Worm (Caenorhabditis elegans) whole organism, young adult: Measurements from ENCODE around the gene K08E4.7.

Source experiments
- C17E4.6 ChIP-seq: fragments of 200-800 bp; sonication (Bioruptor generic); IDR thresholded peaks from 2 replicates; pipeline ENCODE4 v1.3.6; 2022; ENCODE audit warnings: missing genetic modification reagents, missing genetic modification characterization, missing compliant biosample characterization
- F57A8.1 ChIP-seq: fragments of 200-800 bp; sonication (Bioruptor generic); optimal IDR thresholded peaks from 2 replicates; lab custom pipeline; 2018; ENCODE audit warnings: mild to moderate bottlenecking, missing genetic modification characterization, moderate library complexity, missing compliant biosample characterization
- K11D2.4 ChIP-seq: fragments of 200-800 bp; sonication (Bioruptor generic); IDR thresholded peaks from 2 replicates; pipeline ENCODE4 v1.3.6; 2022; ENCODE audit warnings: missing genetic modification reagents, missing genetic modification characterization, missing compliant biosample characterization
- Y53G8AR.9 ChIP-seq: fragments of 200-800 bp; sonication (Bioruptor generic); conservative IDR thresholded peaks from 2 replicates; pipeline ENCODE4 v1.3.6; 2022; ENCODE audit warnings: missing genetic modification reagents, missing genetic modification characterization, missing compliant biosample characterization
- ZK185.1 ChIP-seq: sonication (generic microtip); optimal IDR thresholded peaks from 2 replicates; lab custom pipeline; 2016; ENCODE audit warnings: mild to moderate bottlenecking, missing genetic modification characterization, missing compliant biosample characterization; ENCODE audit not compliant: poor library complexity, severe bottlenecking
- ama-1 ChIP-seq, 3 experiments: fragments of 150-350 bp in 1 of 3; sonication (generic microtip) in 2 of 3; optimal IDR thresholded peaks; 2 replicates each; lab custom pipeline; 2014 to 2018; ENCODE audit warnings: missing biosample characterization in 2 of 3, missing genetic modification characterization in 2 of 3, missing genetic modification reagents in 2 of 3
- attf-6 ChIP-seq: fragments of 200-800 bp; sonication (Bioruptor generic); IDR thresholded peaks from 2 replicates; pipeline ENCODE4 v1.3.6; 2022; ENCODE audit warnings: missing genetic modification reagents, missing genetic modification characterization, missing compliant biosample characterization
- bed-1 ChIP-seq: fragments of 200-800 bp; sonication (Bioruptor generic); IDR thresholded peaks from 2 replicates; pipeline ENCODE4 v1.3.6; 2022; ENCODE audit warnings: missing genetic modification reagents, missing genetic modification characterization, missing compliant biosample characterization
- bed-2 ChIP-seq: fragments of 200-800 bp; sonication (Bioruptor generic); IDR thresholded peaks from 2 replicates; pipeline ENCODE4 v1.3.6; 2022; ENCODE audit warnings: missing genetic modification reagents, missing genetic modification characterization, missing compliant biosample characterization
- ccch-3 ChIP-seq: fragments of 200-800 bp; sonication (Bioruptor generic); optimal IDR thresholded peaks from 2 replicates; lab custom pipeline; 2018; ENCODE audit warnings: mild to moderate bottlenecking, missing genetic modification characterization, missing compliant biosample characterization
- cebp-1 ChIP-seq, 2 experiments: fragments of 200-800 bp in 1 of 2; sonication (Bioruptor generic) in 1 of 2; sonication (generic microtip) in 1 of 2; IDR thresholded peaks in 1 of 2; optimal IDR thresholded peaks in 1 of 2; 2 replicates each; pipeline versions ENCODE4 v1.3.6 to Lab custom; 2017 to 2022; ENCODE audit warnings: missing compliant biosample characterization in 2 of 2, missing genetic modification characterization in 2 of 2, mild to moderate bottlenecking in 1 of 2, missing genetic modification reagents in 1 of 2, moderate library complexity in 1 of 2
- cebp-2 ChIP-seq: fragments of 200-800 bp; sonication (Bioruptor generic); IDR thresholded peaks from 2 replicates; pipeline ENCODE4 v1.3.6; 2022; ENCODE audit warnings: missing genetic modification characterization, missing compliant biosample characterization
- dox-1 ChIP-seq: fragments of 200-800 bp; sonication (Bioruptor generic); IDR thresholded peaks from 2 replicates; pipeline ENCODE4 v1.3.6; 2022; ENCODE audit warnings: missing genetic modification reagents, missing genetic modification characterization, missing compliant biosample characterization
- dpff-1 ChIP-seq: sonication (generic microtip); optimal IDR thresholded peaks from 2 replicates; lab custom pipeline; 2017; ENCODE audit warnings: mild to moderate bottlenecking, missing genetic modification characterization, missing compliant biosample characterization
- egl-18 ChIP-seq: fragments of 200-800 bp; sonication (Bioruptor generic); IDR thresholded peaks from 2 replicates; pipeline ENCODE4 v1.3.6; 2022; ENCODE audit warnings: missing genetic modification reagents, missing genetic modification characterization, missing compliant biosample characterization
- ekl-4 ChIP-seq: fragments of 200-800 bp; sonication (Bioruptor generic); IDR thresholded peaks from 2 replicates; pipeline ENCODE4 v1.3.6; 2022; ENCODE audit warnings: missing genetic modification reagents, missing genetic modification characterization, missing compliant biosample characterization
- gei-17 ChIP-seq: fragments of 200-800 bp; sonication (Bioruptor generic); optimal IDR thresholded peaks from 2 replicates; lab custom pipeline; 2018; ENCODE audit warnings: mild to moderate bottlenecking, missing genetic modification characterization, missing compliant biosample characterization
- hlh-12 ChIP-seq: sonication (generic microtip); optimal IDR thresholded peaks from 2 replicates; lab custom pipeline; 2016; ENCODE audit warnings: missing genetic modification characterization, missing compliant biosample characterization
- let-526 ChIP-seq: fragments of 200-800 bp; sonication (Bioruptor generic); IDR thresholded peaks from 2 replicates; pipeline ENCODE4 v1.3.6; 2022; ENCODE audit warnings: missing genetic modification reagents, missing genetic modification characterization, missing compliant biosample characterization
- lin-26 ChIP-seq: fragments of 200-800 bp; sonication (Bioruptor generic); IDR thresholded peaks from 2 replicates; pipeline ENCODE4 v1.3.6; 2022; ENCODE audit warnings: missing genetic modification reagents, missing genetic modification characterization, missing compliant biosample characterization
- lin-40 ChIP-seq: sonication (generic microtip); optimal IDR thresholded peaks from 2 replicates; lab custom pipeline; 2016; ENCODE audit warnings: missing genetic modification characterization, mild to moderate bottlenecking, missing compliant biosample characterization, missing genotype, missing genetic modification reagents
- lin-54 ChIP-seq: fragments of 200-800 bp; sonication (Bioruptor generic); optimal IDR thresholded peaks from 2 replicates; lab custom pipeline; 2018; ENCODE audit warnings: mild to moderate bottlenecking, missing genetic modification characterization, missing compliant biosample characterization
- lsy-27 ChIP-seq: sonication (generic microtip); optimal IDR thresholded peaks from 2 replicates; lab custom pipeline; 2017; ENCODE audit warnings: missing genetic modification characterization, mild to moderate bottlenecking, missing compliant biosample characterization, antibody characterized with exemption, missing genotype, borderline replicate concordance; ENCODE audit not compliant: insufficient read depth
- madf-3 ChIP-seq: fragments of 200-800 bp; sonication (Bioruptor generic); IDR thresholded peaks from 2 replicates; pipeline ENCODE4 v1.3.6; 2022; ENCODE audit warnings: missing genetic modification reagents, missing genetic modification characterization, missing compliant biosample characterization
- nfya-2 ChIP-seq: fragments of 200-800 bp; sonication (Bioruptor generic); IDR thresholded peaks from 2 replicates; pipeline ENCODE4 v1.3.6; 2022; ENCODE audit warnings: missing genetic modification reagents, missing genetic modification characterization, missing compliant biosample characterization
- nfyb-1 ChIP-seq: fragments of 200-800 bp; sonication (Bioruptor generic); IDR thresholded peaks from 2 replicates; pipeline ENCODE4 v1.3.6; 2022; ENCODE audit warnings: missing genetic modification reagents, missing genetic modification characterization, missing compliant biosample characterization
- nhr-80 ChIP-seq: sonication (generic microtip); optimal IDR thresholded peaks from 2 replicates; lab custom pipeline; 2016; ENCODE audit warnings: missing genetic modification characterization, missing compliant biosample characterization
- pbrm-1 ChIP-seq: fragments of 200-800 bp; sonication (Bioruptor generic); IDR thresholded peaks from 2 replicates; pipeline ENCODE4 v1.3.6; 2022; ENCODE audit warnings: missing genetic modification reagents, missing genetic modification characterization, missing compliant biosample characterization
- rec-8 ChIP-seq, 2 experiments: sonication (generic microtip); optimal IDR thresholded peaks; 2 replicates each; lab custom pipeline; 2016; ENCODE audit warnings: mild to moderate bottlenecking in 2 of 2, missing genetic modification characterization in 2 of 2, missing genetic modification reagents in 2 of 2, missing genotype in 2 of 2, missing biosample characterization in 1 of 2, missing compliant biosample characterization in 1 of 2, moderate library complexity in 1 of 2
- repo-1 ChIP-seq: sonication (generic microtip); optimal IDR thresholded peaks from 2 replicates; lab custom pipeline; 2017; ENCODE audit warnings: mild to moderate bottlenecking, missing genetic modification characterization, missing compliant biosample characterization
- snpc-4 ChIP-seq, 5 experiments: fragments of 150-350 bp in 1 of 5; sonication (generic microtip) in 4 of 5; optimal IDR thresholded peaks; 2 replicates each; lab custom pipeline; 2014 to 2018; ENCODE audit warnings: missing genetic modification characterization in 5 of 5, missing biosample characterization in 3 of 5, antibody characterized with exemption in 2 of 5, mild to moderate bottlenecking in 2 of 5, missing compliant biosample characterization in 2 of 5, missing genotype in 2 of 5, moderate library complexity in 2 of 5, missing genetic modification reagents in 1 of 5
- sptf-2 ChIP-seq: fragments of 200-800 bp; sonication (Bioruptor generic); optimal IDR thresholded peaks from 2 replicates; lab custom pipeline; 2018; ENCODE audit warnings: mild to moderate bottlenecking, missing genetic modification characterization, missing compliant biosample characterization
- unc-130 ChIP-seq: sonication (generic microtip); optimal IDR thresholded peaks from 2 replicates; lab custom pipeline; 2016; ENCODE audit warnings: missing genetic modification reagents, missing genetic modification characterization, missing compliant biosample characterization
- xnd-1 ChIP-seq: sonication (generic microtip); optimal IDR thresholded peaks from 2 replicates; lab custom pipeline; 2016; ENCODE audit warnings: missing genotype, missing genetic modification reagents, missing genetic modification characterization, missing compliant biosample characterization
- zfh-2 ChIP-seq: fragments of 200-800 bp; sonication (Bioruptor generic); conservative IDR thresholded peaks from 2 replicates; pipeline ENCODE4 v1.3.6; 2022; ENCODE audit warnings: missing genetic modification reagents, missing genetic modification characterization, missing compliant biosample characterization
- ztf-25 ChIP-seq: fragments of 200-800 bp; sonication (Bioruptor generic); IDR thresholded peaks from 2 replicates; pipeline ENCODE4 v1.3.6; 2022; ENCODE audit warnings: missing genetic modification reagents, missing genetic modification characterization, missing compliant biosample characterization
- ztf-26 ChIP-seq: sonication (generic microtip); optimal IDR thresholded peaks from 2 replicates; lab custom pipeline; 2017; ENCODE audit warnings: missing genetic modification characterization, missing compliant biosample characterization
- ztf-6 ChIP-seq: fragments of 200-800 bp; sonication (Bioruptor generic); IDR thresholded peaks from 2 replicates; pipeline ENCODE4 v1.3.6; 2022; ENCODE audit warnings: missing genetic modification reagents, missing genetic modification characterization, missing compliant biosample characterization

Gene K08E4.7

DNA sequence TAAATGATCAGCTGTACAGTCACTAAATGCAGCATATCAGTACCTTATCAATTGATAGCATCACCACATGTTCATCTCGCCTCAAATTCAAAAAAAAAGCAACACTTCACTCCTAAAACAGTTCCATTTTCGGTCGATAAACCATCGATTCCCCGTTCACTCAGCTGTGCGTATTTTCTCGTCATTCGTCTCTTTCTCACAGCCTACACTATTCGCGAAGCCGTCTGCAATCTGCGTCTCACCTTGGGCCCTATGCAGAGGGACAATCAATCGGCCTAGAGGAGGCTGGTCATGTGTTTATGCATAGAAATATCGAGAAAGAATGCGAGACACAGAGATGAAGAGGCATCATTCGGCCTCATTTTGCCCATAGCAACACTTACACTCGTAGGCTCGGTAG, 43.2 kb upstream of the K08E4.7 start (continued):
- TF ChIP-seq nhr-80 (tag; lab: Kevin White, UChicago) = peak; percentile 98
- no peak for TF ChIP-seq ama-1 (optimal IDR thresholded peaks at IDR 0.05; lab: Kevin White, UChicago)
- TF ChIP-seq ama-1 (GFP tag; optimal IDR thresholded peaks at IDR 0.05; lab: Kevin White, UChicago) = no peak
- TF ChIP-seq ztf-25 (GFP tag; lab: Robert Waterston, UW) = no peak
- TF ChIP-seq unc-130 (GFP tag; lab: Kevin White, UChicago) = no peak
- TF ChIP-seq nfya-2 (GFP tag; lab: Robert Waterston, UW) = no peak
- peak; percentile 44; the same call in 1 of the 2 replicates for TF ChIP-seq C17E4.6 (GFP tag; lab: Robert Waterston, UW)
- peak; percentile 76 for TF ChIP-seq nfyb-1 (GFP tag; lab: Robert Waterston, UW)

DNA sequence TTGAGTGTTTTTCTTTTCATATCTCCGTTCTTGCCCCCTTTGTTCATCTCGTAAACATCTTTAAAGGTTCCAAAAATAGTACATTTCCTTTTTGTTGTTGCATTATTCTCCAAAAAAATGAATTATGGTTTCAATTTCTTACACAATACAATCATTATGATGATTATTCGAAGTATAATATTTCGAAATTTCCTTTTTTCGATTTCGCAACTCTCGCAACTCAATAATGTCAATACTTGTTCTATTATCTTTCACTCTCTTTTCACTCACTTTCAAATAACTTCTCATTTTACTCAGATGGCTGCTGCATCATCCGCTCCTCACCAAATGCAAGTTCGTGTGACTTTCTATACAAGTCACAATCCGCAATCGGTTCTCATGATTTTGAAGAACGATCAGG, 41.6 kb upstream of the K08E4.7 start, which contains the start of gene sqst-1:
TSS of gene sqst-1 (plus strand) at position 298 of the 400 bp plus-strand sequence.
- TF ChIP-seq dox-1 (GFP tag; lab: Robert Waterston, UW) = 0 out of 2 replicates have a peak, but pooled peaks have one; percentile 9
- TF ChIP-seq ccch-3 = peak; percentile 10
- peak; percentile 87 for TF ChIP-seq cebp-1 (GFP tag; IDR thresholded peaks at IDR 0.05; lab: Robert Waterston, UW)
- TF ChIP-seq cebp-1 (tag; optimal IDR thresholded peaks at IDR 0.05; lab: Kevin White, UChicago) = peak; percentile 98
- TF ChIP-seq nfyb-1 (GFP tag; lab: Robert Waterston, UW) = no peak
- TF ChIP-seq, all 124 proteins: peak for 3

DNA sequence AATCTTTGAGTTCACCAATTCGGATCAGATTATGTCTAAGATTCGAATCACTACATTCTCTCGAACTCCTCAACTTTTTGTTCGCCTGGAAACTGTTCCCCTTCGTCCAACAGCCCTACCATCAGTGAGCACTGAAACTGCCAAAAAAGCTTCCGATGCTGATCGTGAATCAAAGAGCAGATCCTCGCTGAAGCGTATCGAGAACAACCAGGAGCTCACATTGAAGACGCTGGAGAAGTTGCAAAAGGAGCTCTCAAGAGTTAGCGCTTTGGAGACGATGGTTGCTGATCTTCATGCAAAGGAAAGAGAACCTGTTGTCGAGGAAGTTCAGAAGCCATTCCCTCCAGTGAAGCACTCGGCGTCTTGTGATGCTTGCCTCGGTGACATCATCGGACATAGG, 40.8 kb upstream of the K08E4.7 start:
- TF ChIP-seq xnd-1 (tag; lab: Kevin White, UChicago) (no peak), zfh-2 (0 out of 2 replicates have a peak, but pooled peaks have one; percentile 12), Y53G8AR.9 (GFP tag; lab: Robert Waterston, UW) (no peak), attf-6 (GFP tag; lab: Robert Waterston, UW) (0 out of 2 replicates have a peak, but pooled peaks have one; percentile 35), gei-17 (no peak), hlh-12 (no peak), ama-1 (optimal IDR thresholded peaks at IDR 0.05; lab: Kevin White, UChicago) (peak; percentile 59), ama-1 (GFP tag; optimal IDR thresholded peaks at IDR 0.05; lab: Kevin White, UChicago) (no peak), ztf-6 (GFP tag; lab: Robert Waterston, UW) (no peak), ztf-26 (tag; lab: Kevin White, UChicago) (no peak), egl-18 (GFP tag; lab: Robert Waterston, UW) (no peak), cebp-2 (GFP tag; lab: Robert Waterston, UW) (peak; percentile 19; the same call in 1 of the 2 replicates), ekl-4 (GFP tag; lab: Robert Waterston, UW) (0 out of 2 replicates have a peak, but pooled peaks have one; percentile 12), madf-3 (GFP tag; lab: Robert Waterston, UW) (no peak), K11D2.4 (GFP tag; lab: Robert Waterston, UW) (no peak)

DNA sequence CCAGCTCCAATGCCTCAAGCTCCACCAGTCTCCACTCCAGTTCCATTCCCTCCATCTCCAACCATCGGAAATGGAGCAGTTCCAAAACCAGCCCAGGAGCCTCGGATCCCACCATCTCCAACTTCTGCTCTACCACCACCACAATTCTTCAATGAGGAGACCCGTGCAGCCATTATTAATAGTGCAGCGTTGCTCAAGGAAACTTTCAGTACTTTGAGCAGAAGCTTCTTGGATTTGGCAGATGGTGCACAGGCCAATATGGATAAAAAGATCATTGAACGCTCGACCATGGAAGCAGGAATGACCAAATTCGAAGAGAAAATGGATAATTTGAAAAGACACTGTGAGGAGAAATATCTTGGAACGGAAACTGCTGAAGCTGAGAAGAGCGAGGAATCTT, 40.2 kb upstream of the K08E4.7 start:
- TF ChIP-seq repo-1 = no peak
- 0 out of 2 replicates have a peak, but pooled peaks have one; percentile 8 for TF ChIP-seq lin-26
- TF ChIP-seq zfh-2 = 0 out of 2 replicates have a peak, but pooled peaks have one; percentile 4

DNA sequence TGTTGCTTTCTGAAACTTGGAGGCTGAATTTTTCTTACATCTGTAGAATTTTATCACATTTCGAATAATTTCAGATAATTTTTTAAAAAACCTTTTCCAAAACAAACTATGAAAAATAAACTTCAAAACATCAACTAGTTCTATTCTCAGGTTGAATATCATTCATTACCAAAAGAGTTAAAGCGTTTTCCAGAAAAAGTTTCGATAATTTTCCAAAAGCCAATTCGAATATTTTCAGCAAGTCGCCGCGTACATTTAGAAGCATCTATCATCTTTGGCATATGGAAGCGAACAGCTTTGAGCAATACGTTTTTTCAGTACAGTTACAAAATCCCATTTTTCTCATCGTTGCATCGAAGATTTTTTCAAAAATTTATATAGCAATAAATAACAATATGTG, 38.7 kb upstream of the K08E4.7 start:
- no peak for TF ChIP-seq ztf-26 (tag; lab: Kevin White, UChicago)
- TF ChIP-seq ZK185.1 (tag; lab: Kevin White, UChicago) = peak; percentile 35
- peak; percentile 4 for TF ChIP-seq lin-54 (GFP tag; lab: Kevin White, UChicago)
- peak; percentile 41 for TF ChIP-seq gei-17
- TF ChIP-seq F57A8.1 = no peak
- no peak for TF ChIP-seq sptf-2 (GFP tag; lab: Kevin White, UChicago)
- TF ChIP-seq bed-2 (GFP tag; lab: Robert Waterston, UW) = no peak
- TF ChIP-seq bed-1 = no peak
- TF ChIP-seq lin-40 (tag; lab: Kevin White, UChicago) = peak; percentile 50
- TF ChIP-seq nfyb-1 (GFP tag; lab: Robert Waterston, UW) = peak; percentile 77; the same call in 1 of the 2 replicates
- 0 out of 2 replicates have a peak, but pooled peaks have one; percentile 33 for TF ChIP-seq pbrm-1
- TF ChIP-seq rec-8 (tag; optimal IDR thresholded peaks at IDR 0.05; lab: Kevin White, UChicago) = no peak
- no peak for TF ChIP-seq let-526 (GFP tag; lab: Robert Waterston, UW)
- TF ChIP-seq lin-26 = no peak; the same call in 1 of the 2 replicates
- no peak for TF ChIP-seq snpc-4 (GFP tag; optimal IDR thresholded peaks at IDR 0.05; lab: Kevin White, UChicago)
- TF ChIP-seq snpc-4 (tag; optimal IDR thresholded peaks at IDR 0.05; lab: Kevin White, UChicago) = no peak
- TF ChIP-seq ama-1 (optimal IDR thresholded peaks at IDR 0.05; lab: Kevin White, UChicago) = peak; percentile 49
- no peak for TF ChIP-seq ama-1 (GFP tag; optimal IDR thresholded peaks at IDR 0.05; lab: Kevin White, UChicago)
- TF ChIP-seq dpff-1 (tag; lab: Kevin White, UChicago) = no peak
- peak; percentile 76 for TF ChIP-seq repo-1
- TF ChIP-seq lsy-27 (tag; lab: Kevin White, UChicago) = no peak
